Worm (Caenorhabditis elegans) whole organism, L4 larva: ENCODE data around the gene ptr-13.

Experiments
- D1046.2 ChIP-seq: fragments of 200-800 bp; sonication (Bioruptor generic); IDR thresholded peaks from 2 replicates; pipeline ENCODE4 v1.3.6; 2022; ENCODE audit warnings: missing genetic modification characterization, missing compliant biosample characterization
- F26F4.8 ChIP-seq: fragments of 200-800 bp; sonication (Bioruptor generic); conservative IDR thresholded peaks from 2 replicates; pipeline ENCODE4 v1.3.6; 2022; ENCODE audit warnings: missing genetic modification characterization, missing compliant biosample characterization
- F37D6.2 ChIP-seq: sonication (generic microtip); optimal IDR thresholded peaks from 2 replicates; lab custom pipeline; 2016; ENCODE audit warnings: mild to moderate bottlenecking, missing genetic modification characterization, missing compliant biosample characterization
- R02D3.7 ChIP-seq: fragments of 150-350 bp; sonication (generic microtip); optimal IDR thresholded peaks from 3 replicates; lab custom pipeline; 2014; ENCODE audit warnings: missing biosample characterization, missing genetic modification characterization
- T20F7.1 ChIP-seq: fragments of 200-800 bp; sonication (Bioruptor generic); optimal IDR thresholded peaks from 2 replicates; lab custom pipeline; 2018; ENCODE audit warnings: mild to moderate bottlenecking, missing genetic modification characterization, missing compliant biosample characterization
- Y5F2A.4 ChIP-seq: fragments of 200-800 bp; sonication (Bioruptor generic); optimal IDR thresholded peaks from 2 replicates; lab custom pipeline; 2018; ENCODE audit warnings: mild to moderate bottlenecking, missing genetic modification characterization, missing compliant biosample characterization
- ZK546.5 ChIP-seq, 2 experiments: sonication (generic microtip); optimal IDR thresholded peaks; 2 replicates each; lab custom pipeline; 2017; ENCODE audit warnings: missing biosample characterization in 2 of 2, missing genetic modification characterization in 2 of 2
- ama-1 ChIP-seq: fragments of 150-350 bp; optimal IDR thresholded peaks from 2 replicates; lab custom pipeline; 2014; ENCODE audit warnings: inconsistent platforms, mixed read lengths
- arid-1 ChIP-seq: fragments of 200-800 bp; sonication (Bioruptor generic); conservative IDR thresholded peaks from 2 replicates; pipeline ENCODE4 v1.3.6; 2022; ENCODE audit warnings: missing genetic modification reagents, missing genetic modification characterization, missing compliant biosample characterization
- ceh-28 ChIP-seq: fragments of 150-350 bp; optimal IDR thresholded peaks from 2 replicates; lab custom pipeline; 2014; ENCODE audit warnings: missing biosample characterization, missing genetic modification reagents, missing genetic modification characterization
- ceh-32 ChIP-seq: sonication (generic microtip); optimal IDR thresholded peaks from 2 replicates; lab custom pipeline; 2016; ENCODE audit warnings: mild to moderate bottlenecking, missing genetic modification characterization, missing compliant biosample characterization; ENCODE audit not compliant: poor library complexity
- ceh-44 ChIP-seq: fragments of 200-800 bp; sonication (Bioruptor generic); IDR thresholded peaks from 2 replicates; pipeline ENCODE4 v1.3.6; 2022; ENCODE audit warnings: missing genetic modification reagents, missing genetic modification characterization, missing compliant biosample characterization
- ceh-62 ChIP-seq: sonication (generic microtip); optimal IDR thresholded peaks from 2 replicates; lab custom pipeline; 2017; ENCODE audit warnings: missing biosample characterization, missing genetic modification characterization
- ceh-82 ChIP-seq: sonication (generic microtip); optimal IDR thresholded peaks from 2 replicates; lab custom pipeline; 2017; ENCODE audit warnings: missing biosample characterization, missing genetic modification characterization
- ces-1 ChIP-seq: fragments of 150-350 bp; sonication (generic microtip); optimal IDR thresholded peaks from 4 replicates; lab custom pipeline; 2014; ENCODE audit warnings: missing biosample characterization, missing genetic modification reagents, missing genetic modification characterization
- cey-2 ChIP-seq: sonication (generic microtip); optimal IDR thresholded peaks from 3 replicates; lab custom pipeline; 2017; ENCODE audit warnings: missing genetic modification characterization, mild to moderate bottlenecking, missing compliant biosample characterization, antibody characterized with exemption, borderline replicate concordance; ENCODE audit not compliant: insufficient read depth
- ctbp-1 ChIP-seq: fragments of 200-800 bp; sonication (Bioruptor generic); IDR thresholded peaks from 2 replicates; pipeline ENCODE4 v1.3.6; 2022; ENCODE audit warnings: missing genetic modification reagents, missing genetic modification characterization, missing compliant biosample characterization
- dmd-8 ChIP-seq: fragments of 200-800 bp; sonication (Bioruptor generic); IDR thresholded peaks from 2 replicates; pipeline ENCODE4 v1.3.6; 2022; ENCODE audit warnings: missing genetic modification characterization, missing compliant biosample characterization
- dmd-9 ChIP-seq: fragments of 200-800 bp; sonication (Bioruptor generic); IDR thresholded peaks from 2 replicates; pipeline ENCODE4 v1.3.6; 2022; ENCODE audit warnings: missing genetic modification reagents, missing genetic modification characterization, missing compliant biosample characterization
- dve-1 ChIP-seq: sonication (generic microtip); optimal IDR thresholded peaks from 2 replicates; lab custom pipeline; 2017; ENCODE audit warnings: antibody characterized with exemption, mild to moderate bottlenecking, missing genetic modification characterization, missing compliant biosample characterization; ENCODE audit not compliant: insufficient read depth
- egl-27 ChIP-seq: sonication (generic microtip); optimal IDR thresholded peaks from 3 replicates; lab custom pipeline; 2017; ENCODE audit warnings: missing biosample characterization, missing genetic modification reagents, missing genetic modification characterization
- fos-1 ChIP-seq: fragments of 150-350 bp; optimal IDR thresholded peaks from 2 replicates; lab custom pipeline; 2014; ENCODE audit warnings: missing biosample characterization, missing genetic modification characterization
- hif-1 ChIP-seq, 2 experiments: sonication (generic microtip); optimal IDR thresholded peaks; 2 replicates each; lab custom pipeline; 2016 to 2017; ENCODE audit warnings: missing compliant biosample characterization in 2 of 2, missing genetic modification characterization in 2 of 2, missing genetic modification reagents in 2 of 2, missing genotype in 2 of 2, mild to moderate bottlenecking in 1 of 2
- hlh-11 ChIP-seq: fragments of 200-800 bp; sonication (Bioruptor generic); optimal IDR thresholded peaks from 2 replicates; lab custom pipeline; 2018; ENCODE audit warnings: mild to moderate bottlenecking, missing genetic modification characterization, missing compliant biosample characterization
- hlh-30 ChIP-seq: sonication (generic microtip); optimal IDR thresholded peaks from 2 replicates; lab custom pipeline; 2017; ENCODE audit warnings: antibody characterized with exemption, mild to moderate bottlenecking, missing genetic modification characterization, missing compliant biosample characterization; ENCODE audit not compliant: insufficient read depth
- lim-7 ChIP-seq: fragments of 200-800 bp; sonication (Bioruptor generic); IDR thresholded peaks from 2 replicates; pipeline ENCODE4 v1.3.6; 2022; ENCODE audit warnings: missing genetic modification characterization, missing compliant biosample characterization
- lin-15B ChIP-seq: fragments of 150-350 bp; sonication (generic microtip); optimal IDR thresholded peaks from 3 replicates; lab custom pipeline; 2014; ENCODE audit warnings: missing biosample characterization, missing genetic modification characterization
- lin-39 ChIP-seq: fragments of 150-350 bp; optimal IDR thresholded peaks from 2 replicates; lab custom pipeline; 2014; ENCODE audit warnings: missing biosample characterization, missing genetic modification reagents, missing genetic modification characterization
- lir-3 ChIP-seq: sonication (generic microtip); optimal IDR thresholded peaks from 2 replicates; lab custom pipeline; 2016; ENCODE audit warnings: mild to moderate bottlenecking, missing genetic modification characterization, missing compliant biosample characterization
- madf-5 ChIP-seq, 2 experiments: fragments of 200-800 bp; sonication (Bioruptor generic); IDR thresholded peaks; 2 replicates each; pipeline ENCODE4 v1.3.6; 2022; ENCODE audit warnings: missing compliant biosample characterization in 2 of 2, missing genetic modification characterization in 2 of 2
- madf-9 ChIP-seq: fragments of 200-800 bp; sonication (Bioruptor generic); conservative IDR thresholded peaks from 2 replicates; pipeline ENCODE4 v1.3.6; 2022; ENCODE audit warnings: missing genetic modification reagents, missing genetic modification characterization, missing compliant biosample characterization
- mdl-1 ChIP-seq, 2 experiments: fragments of 150-350 bp in 1 of 2; sonication (generic microtip) in 1 of 2; optimal IDR thresholded peaks; 2 replicates each; lab custom pipeline; 2014 to 2017; ENCODE audit warnings: missing biosample characterization in 2 of 2, missing genetic modification characterization in 2 of 2
- mep-1 ChIP-seq: fragments of 150-350 bp; sonication (generic microtip); optimal IDR thresholded peaks from 3 replicates; lab custom pipeline; 2014; ENCODE audit warnings: missing biosample characterization, missing genetic modification characterization
- mxl-2 ChIP-seq: fragments of 200-800 bp; sonication (Bioruptor generic); conservative IDR thresholded peaks from 2 replicates; pipeline ENCODE4 v1.3.6; 2022; ENCODE audit warnings: missing genetic modification reagents, missing genetic modification characterization, missing compliant biosample characterization
- nhr-10 ChIP-seq: fragments of 150-350 bp; optimal IDR thresholded peaks from 2 replicates; lab custom pipeline; 2014; ENCODE audit warnings: missing biosample characterization, missing genetic modification characterization
- nhr-102 ChIP-seq: sonication (generic microtip); optimal IDR thresholded peaks from 2 replicates; lab custom pipeline; 2016; ENCODE audit warnings: mild to moderate bottlenecking, missing genetic modification characterization, moderate library complexity, missing compliant biosample characterization
- nhr-11 ChIP-seq: fragments of 150-350 bp; optimal IDR thresholded peaks from 2 replicates; lab custom pipeline; 2014; ENCODE audit warnings: missing biosample characterization, missing genetic modification characterization
- nhr-25 ChIP-seq: sonication (generic microtip); optimal IDR thresholded peaks from 2 replicates; lab custom pipeline; 2017; ENCODE audit warnings: missing genetic modification characterization, mild to moderate bottlenecking, missing compliant biosample characterization, antibody characterized with exemption, moderate library complexity, borderline replicate concordance; ENCODE audit not compliant: insufficient read depth
- nhr-28 ChIP-seq: fragments of 150-350 bp; optimal IDR thresholded peaks from 2 replicates; lab custom pipeline; 2014; ENCODE audit warnings: missing biosample characterization, missing genetic modification characterization
- nhr-41 ChIP-seq: fragments of 200-800 bp; sonication (Bioruptor generic); IDR thresholded peaks from 2 replicates; pipeline ENCODE4 v1.3.6; 2022; ENCODE audit warnings: missing genetic modification reagents, missing genetic modification characterization, missing compliant biosample characterization
- nhr-6 ChIP-seq: fragments of 150-350 bp; optimal IDR thresholded peaks from 2 replicates; lab custom pipeline; 2014; ENCODE audit warnings: missing biosample characterization, missing genetic modification characterization
- nhr-76 ChIP-seq: fragments of 150-350 bp; optimal IDR thresholded peaks from 2 replicates; lab custom pipeline; 2014; ENCODE audit warnings: missing biosample characterization, missing genetic modification characterization
- nhr-77 ChIP-seq: fragments of 150-350 bp; optimal IDR thresholded peaks from 2 replicates; lab custom pipeline; 2014; ENCODE audit warnings: missing biosample characterization, missing genetic modification characterization
- pha-4 ChIP-seq, 2 experiments: fragments of 150-350 bp in 1 of 2; fragments of 200-800 bp in 1 of 2; sonication (Bioruptor generic) in 1 of 2; IDR thresholded peaks in 1 of 2; optimal IDR thresholded peaks in 1 of 2; 2 replicates each; pipeline versions ENCODE4 v1.3.6 to Lab custom; 2014 to 2022; ENCODE audit warnings: missing genetic modification characterization in 2 of 2, missing genetic modification reagents in 2 of 2, missing biosample characterization in 1 of 2, missing compliant biosample characterization in 1 of 2
- sdz-12 ChIP-seq: fragments of 200-800 bp; sonication (Bioruptor generic); optimal IDR thresholded peaks from 2 replicates; lab custom pipeline; 2018; ENCODE audit warnings: mild to moderate bottlenecking, missing genetic modification characterization, missing compliant biosample characterization
- set-16 ChIP-seq: fragments of 200-800 bp; sonication (Bioruptor generic); IDR thresholded peaks from 2 replicates; pipeline ENCODE4 v1.3.6; 2022; ENCODE audit warnings: missing genetic modification reagents, missing genetic modification characterization, missing compliant biosample characterization
- snpc-1.2 ChIP-seq: fragments of 200-800 bp; sonication (Bioruptor generic); IDR thresholded peaks from 2 replicates; pipeline ENCODE4 v1.3.6; 2022; ENCODE audit warnings: missing genetic modification reagents, missing genetic modification characterization, missing compliant biosample characterization
- tag-97 ChIP-seq: fragments of 200-800 bp; sonication (Bioruptor generic); IDR thresholded peaks from 2 replicates; pipeline ENCODE4 v1.3.6; 2022; ENCODE audit warnings: missing genetic modification characterization, missing compliant biosample characterization
- unc-39 ChIP-seq: sonication (generic microtip); optimal IDR thresholded peaks from 2 replicates; lab custom pipeline; 2017; ENCODE audit warnings: missing biosample characterization, missing genetic modification characterization
- unc-62 ChIP-seq, 3 experiments: fragments of 150-350 bp in 1 of 3; sonication (generic microtip); optimal IDR thresholded peaks in 2 of 3; peaks in 1 of 3; 1 replicate in 1 of 3; 2 replicates in 2 of 3; lab custom pipeline; 2014 to 2017; ENCODE audit warnings: missing biosample characterization in 3 of 3, missing genetic modification characterization in 3 of 3, missing genetic modification reagents in 3 of 3, missing genotype in 1 of 3
- ztf-7 ChIP-seq: fragments of 150-350 bp; optimal IDR thresholded peaks from 2 replicates; lab custom pipeline; 2014; ENCODE audit warnings: missing biosample characterization, missing genetic modification characterization

ptr-13 gene

ce11 chrII:11153080-11153479 is 9.2 kb downstream of the ptr-13 start:
- TF ChIP-seq hif-1 (tag; optimal IDR thresholded peaks at IDR 0.05; lab: Kevin White, UChicago) = no peak
- TF ChIP-seq mxl-2 (GFP tag; lab: Robert Waterston, UW) = no peak
- no peak for TF ChIP-seq egl-27 (tag; lab: Kevin White, UChicago)
- no peak for TF ChIP-seq lin-15B (tag; lab: Kevin White, UChicago)
- TF ChIP-seq nhr-10 (tag; lab: Kevin White, UChicago) = no peak
- no peak for TF ChIP-seq arid-1 (GFP tag; lab: Robert Waterston, UW)
- TF ChIP-seq nhr-77 (tag; lab: Kevin White, UChicago) = no peak
- TF ChIP-seq cey-2 (tag; lab: Kevin White, UChicago) = no peak
- no peak for TF ChIP-seq ZK546.5 (tag; optimal IDR thresholded peaks at IDR 0.05; lab: Kevin White, UChicago)
- TF ChIP-seq Y5F2A.4 (GFP tag; lab: Kevin White, UChicago) = no peak
- no peak for TF ChIP-seq unc-62 (GFP tag; optimal IDR thresholded peaks at IDR 0.05 in 1 of 2; lab: Kevin White, UChicago)
- no peak for TF ChIP-seq unc-62 (tag; optimal IDR thresholded peaks at IDR 0.05; lab: Kevin White, UChicago)
- TF ChIP-seq madf-5 (GFP tag; IDR thresholded peaks at IDR 0.05; lab: Robert Waterston, UW) = no peak
- no peak for TF ChIP-seq lin-39 (tag; lab: Kevin White, UChicago)
- TF ChIP-seq ceh-28 (tag; lab: Kevin White, UChicago) = no peak
- peak; percentile 41 for TF ChIP-seq nhr-28 (tag; lab: Kevin White, UChicago)
- TF ChIP-seq fos-1 = no peak
- TF ChIP-seq F26F4.8 (GFP tag; lab: Robert Waterston, UW) = no peak
- no peak for TF ChIP-seq lir-3 (tag; lab: Kevin White, UChicago)
- TF ChIP-seq snpc-1.2 (GFP tag; lab: Robert Waterston, UW) = no peak
- TF ChIP-seq dmd-8 (GFP tag; lab: Robert Waterston, UW) = no peak
- no peak for TF ChIP-seq mep-1 (tag; lab: Kevin White, UChicago)
- TF ChIP-seq T20F7.1 (GFP tag; lab: Kevin White, UChicago) = no peak
- TF ChIP-seq dmd-9 (GFP tag; lab: Robert Waterston, UW) = no peak
- no peak for TF ChIP-seq ceh-62 (tag; lab: Kevin White, UChicago)
- TF ChIP-seq unc-39 = no peak
- TF ChIP-seq set-16 (GFP tag; lab: Robert Waterston, UW) = no peak
- no peak for TF ChIP-seq nhr-11 (tag; lab: Kevin White, UChicago)
- TF ChIP-seq nhr-25 (tag; lab: Kevin White, UChicago) = no peak
- TF ChIP-seq madf-9 = no peak
- TF ChIP-seq lim-7 (GFP tag; lab: Robert Waterston, UW) = no peak
- TF ChIP-seq dve-1 (tag; lab: Kevin White, UChicago) = peak; percentile 67
- no peak for TF ChIP-seq nhr-6 (tag; lab: Kevin White, UChicago)
- TF ChIP-seq mdl-1 (tag; optimal IDR thresholded peaks at IDR 0.05; lab: Kevin White, UChicago) = no peak
- no peak for TF ChIP-seq sdz-12 (GFP tag; lab: Kevin White, UChicago)
- no peak for TF ChIP-seq nhr-76 (tag; lab: Kevin White, UChicago)
- TF ChIP-seq nhr-102 (tag; lab: Kevin White, UChicago) = no peak
- TF ChIP-seq ctbp-1 = no peak
- TF ChIP-seq F37D6.2 (tag; lab: Kevin White, UChicago) = no peak
- TF ChIP-seq ces-1 = no peak
- TF ChIP-seq hlh-11 = peak; percentile 76
- TF ChIP-seq ztf-7 (tag; lab: Kevin White, UChicago) = no peak
- TF ChIP-seq hlh-30 (tag; lab: Kevin White, UChicago) = no peak
- no peak for TF ChIP-seq D1046.2 (GFP tag; lab: Robert Waterston, UW)
- no peak for TF ChIP-seq ceh-44 (GFP tag; lab: Robert Waterston, UW)
- no peak for TF ChIP-seq tag-97 (GFP tag; lab: Robert Waterston, UW)
- TF ChIP-seq R02D3.7 (tag; lab: Kevin White, UChicago) = no peak
- no peak for TF ChIP-seq ceh-82 (tag; lab: Kevin White, UChicago)
- TF ChIP-seq nhr-41 (GFP tag; lab: Robert Waterston, UW) = no peak
- TF ChIP-seq ama-1 = peak; percentile 9
- TF ChIP-seq ceh-32 = no peak
- TF ChIP-seq pha-4 (GFP tag; IDR thresholded peaks at IDR 0.05; lab: Robert Waterston, UW) = no peak
- no peak for TF ChIP-seq pha-4 (tag; optimal IDR thresholded peaks at IDR 0.05; lab: Kevin White, UChicago)
